Worm (Caenorhabditis elegans): Measurements from ENCODE around the gene acd-4.

DNA sequence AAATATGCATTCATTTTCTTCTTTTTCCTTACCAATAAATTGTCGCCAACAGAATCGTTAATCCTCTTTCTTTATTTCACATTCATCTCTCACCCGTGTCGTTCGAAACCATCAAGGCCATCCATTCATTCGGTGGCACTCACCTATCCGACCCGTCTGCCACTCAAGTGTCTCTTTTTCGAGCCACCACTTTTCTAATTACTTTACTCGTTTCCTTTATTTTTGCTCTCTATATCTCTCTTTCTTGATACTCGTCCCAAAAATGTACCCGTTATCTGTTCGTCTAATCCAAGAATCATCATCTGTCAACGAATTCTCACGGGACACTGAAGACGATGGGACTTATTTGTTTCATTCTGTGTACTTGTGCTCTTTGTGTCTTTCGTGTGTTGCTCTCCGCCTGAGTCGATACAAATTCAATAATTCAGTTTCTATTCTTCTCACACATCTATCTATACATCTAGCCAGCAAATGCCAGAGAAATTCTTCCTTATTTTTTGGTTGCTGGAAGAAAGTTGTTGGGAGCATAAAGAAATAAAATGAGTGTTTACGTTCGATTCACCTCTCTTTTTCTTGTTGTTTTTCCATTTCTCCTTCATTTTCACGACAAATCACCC, 45.2 kb upstream of the acd-4 start:
- TF ChIP-seq ama-1 (optimal IDR thresholded peaks at IDR 0.05) (no peak), elt-1 (tag; optimal IDR thresholded peaks at IDR 0.05) (no peak), nhr-21 (tag; optimal IDR thresholded peaks at IDR 0.05) (no peak), nhr-237 (tag; optimal IDR thresholded peaks at IDR 0.05) (no peak), elt-3 (tag; optimal IDR thresholded peaks at IDR 0.05) (no peak), nhr-77 (tag; optimal IDR thresholded peaks at IDR 0.05) (no peak), nhr-11 (tag; optimal IDR thresholded peaks at IDR 0.05) (no peak), aly-2 (tag; optimal IDR thresholded peaks at IDR 0.05) (no peak), F13H6.1 (tag; optimal IDR thresholded peaks at IDR 0.05) (no peak), lin-11 (tag; optimal IDR thresholded peaks at IDR 0.05) (no peak), sma-3 (GFP tag; optimal IDR thresholded peaks at IDR 0.05) (no peak)
